Fruit fly (Drosophila melanogaster): ENCODE measurements around the gene lbl.

Gene lbl

DNA sequence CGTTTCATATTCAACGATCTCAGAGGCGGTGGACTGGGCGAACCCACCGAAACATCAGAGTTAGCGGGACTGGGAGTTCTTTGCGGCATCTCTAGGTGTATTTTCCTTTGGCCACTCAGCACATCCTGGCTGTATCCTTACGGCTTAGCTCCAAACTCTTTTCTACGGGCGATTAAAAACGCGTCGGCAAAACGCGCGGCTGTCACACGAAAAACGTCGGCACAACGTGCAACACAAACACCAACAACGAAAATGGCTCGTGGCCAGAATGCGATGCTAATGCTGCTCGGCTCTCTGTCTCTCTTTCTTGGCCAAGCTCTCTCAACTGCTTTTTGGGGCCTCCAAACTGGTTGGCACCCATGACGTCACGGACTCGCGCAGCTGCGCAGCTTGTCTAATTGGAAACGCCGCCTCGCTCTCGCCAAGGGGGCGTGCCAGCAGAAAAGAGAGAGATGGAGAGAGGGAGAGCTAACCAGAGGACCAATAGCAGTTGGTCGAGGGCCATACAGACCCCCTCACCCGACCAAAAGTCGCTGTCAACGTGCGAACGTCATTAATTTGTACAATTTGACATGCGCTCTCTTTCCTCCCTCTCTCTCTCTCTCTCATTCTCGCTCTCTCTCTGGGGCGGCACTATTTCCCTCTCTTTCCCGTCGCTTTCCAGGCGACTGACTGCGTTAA, at the start of gene lbl:
Gene lbl, minus strand, starts transcription at position 255 of the 681 bp plus-strand sequence.
- TF ChIP-seq CG4496 (GFP tag; IDR thresholded peaks at IDR 0.05), result 0 out of 3 replicates have a peak, but pooled peaks have one; percentile 8
- no peak for TF ChIP-seq Snoo (tag; optimal IDR thresholded peaks at IDR 0.05)
- TF ChIP-seq CG32121 (GFP tag; IDR thresholded peaks at IDR 0.05), result 0 out of 2 replicates have a peak, but pooled peaks have one; percentile 11
- TF ChIP-seq fd96Ca (GFP tag; IDR thresholded peaks at IDR 0.05), result 0 out of 3 replicates have a peak, but pooled peaks have one; percentile 32
- TF ChIP-seq CG13204 (GFP tag; optimal IDR thresholded peaks at IDR 0.05), result no peak
- TF ChIP-seq CG14655 (GFP tag; optimal IDR thresholded peaks at IDR 0.05), result no peak
- TF ChIP-seq gl (tag; optimal IDR thresholded peaks at IDR 0.05), result no peak
- TF ChIP-seq CG8159 (tag; optimal IDR thresholded peaks at IDR 0.05), result no peak

DNA sequence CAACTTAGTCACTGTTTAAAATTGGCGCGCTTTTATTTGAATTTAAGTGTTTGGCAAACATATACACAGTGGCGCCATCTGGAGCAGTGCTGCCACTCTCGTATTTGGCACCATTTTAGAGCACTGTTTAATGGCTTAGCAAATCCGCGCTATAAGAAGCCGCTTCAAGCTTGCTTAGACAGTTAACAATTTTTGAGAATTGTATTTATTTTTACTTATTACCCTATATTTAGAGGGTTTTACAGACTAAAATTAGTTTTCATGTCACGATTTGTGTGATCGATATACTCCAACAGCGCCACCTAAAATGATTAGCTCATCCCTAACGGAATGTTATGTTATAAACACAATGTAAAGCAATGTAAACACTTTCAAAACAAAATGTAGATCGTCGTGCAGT, 48.0 kb upstream of the lbl start, which contains the start of gene Fancm:
Gene Fancm, plus strand, starts transcription at position 366 of the 400 bp plus-strand sequence.
- TF ChIP-seq CG9948 (tag; optimal IDR thresholded peaks at IDR 0.05) (peak; percentile 23), D1 (tag; optimal IDR thresholded peaks at IDR 0.05) (no peak), Ets98B (GFP tag; IDR thresholded peaks at IDR 0.05) (no peak), CG14655 (GFP tag; optimal IDR thresholded peaks at IDR 0.05) (no peak), CG34367 (tag; optimal IDR thresholded peaks at IDR 0.05) (no peak), Pif1B (GFP tag; optimal IDR thresholded peaks at IDR 0.05) (no peak), CG8159 (tag; optimal IDR thresholded peaks at IDR 0.05) (peak; percentile 34), CG12605 (GFP tag; IDR thresholded peaks at IDR 0.05) (no peak), gl (tag; optimal IDR thresholded peaks at IDR 0.05) (no peak), CG10348 (GFP tag; IDR thresholded peaks at IDR 0.05) (no peak), CG15710 (tag; optimal IDR thresholded peaks at IDR 0.05) (peak; percentile 17), Pif1A (GFP tag; optimal IDR thresholded peaks at IDR 0.05) (no peak), CG32121 (GFP tag; IDR thresholded peaks at IDR 0.05) (no peak), fd96Ca (GFP tag; IDR thresholded peaks at IDR 0.05) (no peak), CG8301 (tag; optimal IDR thresholded peaks at IDR 0.05) (no peak), CG17806 (tag; optimal IDR thresholded peaks at IDR 0.05) (no peak), Snoo (tag; optimal IDR thresholded peaks at IDR 0.05) (peak; percentile 4), CG4496 (GFP tag; IDR thresholded peaks at IDR 0.05) (peak; percentile 45; the same call in 1 of the 3 replicates), EcR (GFP tag; optimal IDR thresholded peaks at IDR 0.05) (no peak), rn (GFP tag; IDR thresholded peaks at IDR 0.05) (no peak), CG13204 (GFP tag; optimal IDR thresholded peaks at IDR 0.05) (no peak)

DNA sequence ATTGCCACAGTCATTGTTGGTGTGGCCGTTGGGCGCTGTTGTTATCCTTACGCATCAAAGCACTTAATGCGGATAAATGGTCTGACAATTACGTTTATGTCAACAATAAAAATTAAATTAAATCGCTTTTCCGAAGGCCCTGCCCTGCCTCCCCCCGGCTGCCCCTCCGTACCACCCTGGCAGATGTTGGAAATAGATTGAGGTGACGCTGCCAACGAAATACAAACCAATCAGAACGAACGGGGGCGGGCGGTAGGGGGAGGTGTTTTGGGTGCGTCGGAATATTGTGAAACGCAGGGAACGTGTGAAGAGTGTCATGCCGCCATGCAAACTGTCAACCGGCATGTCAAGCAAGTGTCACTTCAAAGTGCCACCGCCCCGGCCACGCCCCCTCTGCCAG, 37.2 kb upstream of the lbl start:
- TF ChIP-seq fd96Ca (GFP tag; IDR thresholded peaks at IDR 0.05), result no peak
- TF ChIP-seq CG14655 (GFP tag; optimal IDR thresholded peaks at IDR 0.05), result no peak
- TF ChIP-seq Pif1B (GFP tag; optimal IDR thresholded peaks at IDR 0.05), result no peak
- no peak for TF ChIP-seq CG9948 (tag; optimal IDR thresholded peaks at IDR 0.05)
- TF ChIP-seq EcR (GFP tag; optimal IDR thresholded peaks at IDR 0.05), result no peak
- TF ChIP-seq CG12605 (GFP tag; IDR thresholded peaks at IDR 0.05), result no peak
- TF ChIP-seq CG8159 (tag; optimal IDR thresholded peaks at IDR 0.05), result no peak

DNA sequence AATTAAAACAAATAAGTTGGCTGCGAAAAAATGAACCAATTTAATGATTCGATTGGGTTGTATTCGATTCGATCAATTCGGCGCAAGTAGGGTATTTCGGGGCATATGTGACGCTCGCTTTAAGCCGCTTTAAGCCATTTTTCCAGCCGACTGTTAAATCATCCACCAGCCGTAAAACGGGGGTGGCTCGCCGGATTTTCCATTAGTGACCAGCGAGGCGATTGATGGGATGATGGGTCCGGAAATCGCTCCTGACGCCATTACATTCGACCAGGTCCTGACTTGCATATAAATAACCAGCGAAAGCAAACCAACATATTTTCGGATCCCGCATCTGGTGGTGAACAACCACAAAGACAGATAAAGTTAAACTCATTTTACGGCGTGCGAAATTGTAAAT, 36.3 kb upstream of the lbl start:
- no peak for TF ChIP-seq CG10348 (GFP tag; IDR thresholded peaks at IDR 0.05)
- TF ChIP-seq CG12605 (GFP tag; IDR thresholded peaks at IDR 0.05), result no peak
- TF ChIP-seq CG8159 (tag; optimal IDR thresholded peaks at IDR 0.05), result no peak
- no peak for TF ChIP-seq CG9948 (tag; optimal IDR thresholded peaks at IDR 0.05)
- no peak for TF ChIP-seq CG17806 (tag; optimal IDR thresholded peaks at IDR 0.05)
- TF ChIP-seq Ets98B (GFP tag; IDR thresholded peaks at IDR 0.05), result no peak
- TF ChIP-seq EcR (GFP tag; optimal IDR thresholded peaks at IDR 0.05), result no peak
- TF ChIP-seq CG13204 (GFP tag; optimal IDR thresholded peaks at IDR 0.05), result no peak
- no peak for TF ChIP-seq Pif1A (GFP tag; optimal IDR thresholded peaks at IDR 0.05)
- no peak for TF ChIP-seq gl (tag; optimal IDR thresholded peaks at IDR 0.05)
- no peak for TF ChIP-seq CG15710 (tag; optimal IDR thresholded peaks at IDR 0.05)
- TF ChIP-seq rn (GFP tag; IDR thresholded peaks at IDR 0.05), result no peak
- no peak for TF ChIP-seq CG8301 (tag; optimal IDR thresholded peaks at IDR 0.05)
- no peak for TF ChIP-seq CG4496 (GFP tag; IDR thresholded peaks at IDR 0.05)
- TF ChIP-seq Pif1B (GFP tag; optimal IDR thresholded peaks at IDR 0.05), result no peak
- TF ChIP-seq CG32121 (GFP tag; IDR thresholded peaks at IDR 0.05), result no peak
- TF ChIP-seq Snoo (tag; optimal IDR thresholded peaks at IDR 0.05), result no peak
- TF ChIP-seq CG14655 (GFP tag; optimal IDR thresholded peaks at IDR 0.05), result no peak

DNA sequence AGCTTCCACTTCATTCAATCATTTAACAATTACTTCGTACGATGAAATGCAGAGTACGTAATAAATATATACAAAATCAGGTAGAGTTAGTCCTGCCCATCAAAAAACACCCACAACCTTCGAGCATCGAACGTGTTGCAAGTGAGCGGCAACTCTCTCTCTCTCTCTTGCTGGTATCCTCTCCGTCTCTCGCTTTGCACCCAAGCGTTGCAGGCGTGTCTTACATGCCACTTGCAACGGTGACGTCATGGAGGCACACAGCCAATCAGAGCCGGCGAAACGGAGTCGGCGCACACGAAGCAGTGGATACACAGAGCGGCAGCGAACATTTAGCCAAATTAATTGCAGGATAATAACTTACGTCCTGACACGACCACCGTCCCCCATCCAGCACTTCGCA, 26.0 kb upstream of the lbl start:
- TF ChIP-seq CG15710 (tag; optimal IDR thresholded peaks at IDR 0.05) (no peak), CG12605 (GFP tag; IDR thresholded peaks at IDR 0.05) (no peak), CG32121 (GFP tag; IDR thresholded peaks at IDR 0.05) (no peak), CG34367 (tag; optimal IDR thresholded peaks at IDR 0.05) (no peak), CG13204 (GFP tag; optimal IDR thresholded peaks at IDR 0.05) (no peak), gl (tag; optimal IDR thresholded peaks at IDR 0.05) (no peak), CG14655 (GFP tag; optimal IDR thresholded peaks at IDR 0.05) (no peak)

DNA sequence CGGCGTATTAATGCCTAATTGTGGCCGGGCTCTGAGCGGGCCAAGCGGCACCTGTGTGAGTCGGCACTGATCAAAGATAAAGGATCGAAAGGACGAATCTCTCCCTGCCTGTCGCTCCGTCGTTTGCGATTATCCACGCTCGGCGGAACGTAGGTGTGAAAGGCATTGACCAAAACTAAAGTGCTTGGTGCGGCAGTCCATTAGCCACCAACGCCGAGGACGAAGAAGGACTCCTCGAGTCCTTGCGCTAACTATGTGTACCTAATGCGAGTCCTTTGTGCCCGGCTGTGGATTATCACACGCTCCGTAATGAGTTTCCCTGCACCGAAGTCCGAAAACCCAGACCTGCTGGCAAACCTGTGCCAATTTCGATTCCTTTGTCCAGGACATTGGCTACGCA, 24.5 kb upstream of the lbl start:
- TF ChIP-seq CG14655 (GFP tag; optimal IDR thresholded peaks at IDR 0.05), result no peak
- TF ChIP-seq CG8301 (tag; optimal IDR thresholded peaks at IDR 0.05), result no peak
- no peak for TF ChIP-seq CG8159 (tag; optimal IDR thresholded peaks at IDR 0.05)
- no peak for TF ChIP-seq CG12605 (GFP tag; IDR thresholded peaks at IDR 0.05)
- no peak for TF ChIP-seq EcR (GFP tag; optimal IDR thresholded peaks at IDR 0.05)
- TF ChIP-seq Snoo (tag; optimal IDR thresholded peaks at IDR 0.05), result no peak
- no peak for TF ChIP-seq Pif1B (GFP tag; optimal IDR thresholded peaks at IDR 0.05)
- TF ChIP-seq CG4496 (GFP tag; IDR thresholded peaks at IDR 0.05), result no peak
- TF ChIP-seq CG9948 (tag; optimal IDR thresholded peaks at IDR 0.05), result no peak
- TF ChIP-seq Ets98B (GFP tag; IDR thresholded peaks at IDR 0.05), result no peak
- TF ChIP-seq CG32121 (GFP tag; IDR thresholded peaks at IDR 0.05), result no peak
- no peak for TF ChIP-seq CG34367 (tag; optimal IDR thresholded peaks at IDR 0.05)
